Fruit fly (Drosophila melanogaster) whole organism, embryonic: ENCODE data around the gene CG43800.

ENCODE experiments used
- Adf1 ChIP-seq: fragments of 200-800 bp; sonication (Bioruptor generic); IDR thresholded peaks from 2 replicates; pipeline ENCODE4 v1.3.6; 2022; ENCODE audit warnings: missing biosample characterization, missing genetic modification characterization
- Antp ChIP-seq: fragments of 200-800 bp; sonication (Bioruptor generic); optimal IDR thresholded peaks from 3 replicates; lab custom pipeline; 2016; ENCODE audit warnings: missing biosample characterization, missing genetic modification characterization
- Atf3 ChIP-seq: fragments of 200-800 bp; sonication (Bioruptor generic); optimal IDR thresholded peaks from 3 replicates; lab custom pipeline; 2016; ENCODE audit warnings: missing biosample characterization, missing genetic modification characterization
- CG10209 ChIP-seq: fragments of 200-800 bp; sonication (Bioruptor generic); optimal IDR thresholded peaks from 3 replicates; lab custom pipeline; 2017; ENCODE audit warnings: missing biosample characterization, mild to moderate bottlenecking, missing genetic modification characterization, missing genetic modification reagents
- CG1024 ChIP-seq: fragments of 200-800 bp; sonication (Bioruptor generic); IDR thresholded peaks from 2 replicates; pipeline ENCODE4 v1.3.6; 2022; ENCODE audit warnings: missing biosample characterization, missing genetic modification characterization
- CG10366 ChIP-seq: fragments of 200-800 bp; sonication (Bioruptor generic); IDR thresholded peaks from 2 replicates; pipeline ENCODE4 v1.3.6; 2022; ENCODE audit warnings: missing biosample characterization, missing genetic modification characterization
- CG10543 ChIP-seq: fragments of 200-800 bp; sonication (Bioruptor generic); optimal IDR thresholded peaks from 3 replicates; lab custom pipeline; 2017; ENCODE audit warnings: missing biosample characterization, mild to moderate bottlenecking, missing genetic modification characterization, moderate library complexity
- CG12391 ChIP-seq: fragments of 200-800 bp; sonication (Bioruptor generic); optimal IDR thresholded peaks from 3 replicates; lab custom pipeline; 2018; ENCODE audit warnings: missing biosample characterization, mild to moderate bottlenecking, missing genetic modification characterization, moderate library complexity
- CG1603 ChIP-seq: fragments of 200-800 bp; sonication (Bioruptor generic); optimal IDR thresholded peaks from 2 replicates; lab custom pipeline; 2019; ENCODE audit warnings: missing biosample characterization, mild to moderate bottlenecking, missing genetic modification characterization, moderate library complexity
- CG17802 ChIP-seq: fragments of 200-800 bp; sonication (Bioruptor generic); optimal IDR thresholded peaks from 2 replicates; lab custom pipeline; 2018; ENCODE audit warnings: missing biosample characterization, mild to moderate bottlenecking, missing genetic modification characterization, moderate library complexity
- CG17829 ChIP-seq: fragments of 200-800 bp; optimal IDR thresholded peaks from 2 replicates; lab custom pipeline; 2019; ENCODE audit warnings: missing biosample characterization, mild to moderate bottlenecking, missing genetic modification characterization, moderate library complexity
- CG2202 ChIP-seq: fragments of 200-800 bp; sonication (Bioruptor generic); optimal IDR thresholded peaks from 2 replicates; lab custom pipeline; 2018; ENCODE audit warnings: missing biosample characterization, mild to moderate bottlenecking, missing genetic modification characterization
- CG30403 ChIP-seq: fragments of 200-800 bp; sonication (Bioruptor generic); optimal IDR thresholded peaks from 3 replicates; lab custom pipeline; 2016; ENCODE audit warnings: missing biosample characterization, missing genetic modification characterization
- CG4360 ChIP-seq: fragments of 200-800 bp; sonication (Bioruptor generic); IDR thresholded peaks from 2 replicates; pipeline ENCODE4 v1.3.6; 2022; ENCODE audit warnings: missing biosample characterization, missing genetic modification characterization
- CG4820 ChIP-seq: fragments of 200-800 bp; sonication (Bioruptor generic); optimal IDR thresholded peaks from 3 replicates; lab custom pipeline; 2016; ENCODE audit warnings: missing biosample characterization, missing genetic modification characterization
- CG7372 ChIP-seq: fragments of 200-800 bp; sonication (Bioruptor generic); IDR thresholded peaks from 2 replicates; pipeline ENCODE4 v1.3.6; 2022; ENCODE audit warnings: missing biosample characterization, missing genetic modification characterization
- CG8359 ChIP-seq: fragments of 200-800 bp; sonication (Bioruptor generic); optimal IDR thresholded peaks from 2 replicates; lab custom pipeline; 2017; ENCODE audit warnings: missing biosample characterization, mild to moderate bottlenecking, missing genetic modification characterization, borderline replicate concordance
- CG9727 ChIP-seq: fragments of 200-800 bp; sonication (Bioruptor generic); optimal IDR thresholded peaks from 3 replicates; lab custom pipeline; 2017; ENCODE audit warnings: missing biosample characterization, mild to moderate bottlenecking, missing genetic modification characterization
- Dad ChIP-seq: fragments of 200-800 bp; sonication (Bioruptor generic); optimal IDR thresholded peaks from 3 replicates; lab custom pipeline; 2016; ENCODE audit warnings: missing biosample characterization, missing genetic modification characterization
- Deaf1 ChIP-seq: fragments of 200-800 bp; optimal IDR thresholded peaks from 3 replicates; lab custom pipeline; 2019; ENCODE audit warnings: missing biosample characterization, mild to moderate bottlenecking, missing genetic modification characterization, moderate library complexity
- Dek ChIP-seq: fragments of 200-800 bp; sonication (Bioruptor generic); optimal IDR thresholded peaks from 3 replicates; lab custom pipeline; 2019; ENCODE audit warnings: missing biosample characterization, mild to moderate bottlenecking, missing genetic modification characterization, moderate library complexity
- HLH3B ChIP-seq: fragments of 200-800 bp; sonication (Bioruptor generic); IDR thresholded peaks from 2 replicates; pipeline ENCODE4 v1.3.6; 2022; ENCODE audit warnings: missing biosample characterization, missing genetic modification characterization
- NFAT ChIP-seq: fragments of 200-800 bp; sonication (Bioruptor generic); IDR thresholded peaks from 2 replicates; pipeline ENCODE4 v1.3.6; 2022; ENCODE audit warnings: missing biosample characterization, missing genetic modification characterization
- PHDP ChIP-seq: fragments of 200-800 bp; sonication (Bioruptor generic); optimal IDR thresholded peaks from 3 replicates; lab custom pipeline; 2018; ENCODE audit warnings: missing biosample characterization, mild to moderate bottlenecking, missing genetic modification characterization, moderate library complexity
- Sin3A ChIP-seq: fragments of >200 bp; optimal IDR thresholded peaks from 2 replicates; lab custom pipeline; 2018
- Spps ChIP-seq: fragments of 200-800 bp; sonication (Bioruptor generic); optimal IDR thresholded peaks from 2 replicates; lab custom pipeline; 2018; ENCODE audit warnings: missing biosample characterization, mild to moderate bottlenecking, missing genetic modification characterization
- YL-1 ChIP-seq: fragments of 200-800 bp; sonication (Bioruptor generic); optimal IDR thresholded peaks from 3 replicates; lab custom pipeline; 2017; ENCODE audit warnings: missing biosample characterization, mild to moderate bottlenecking, missing genetic modification characterization
- ab ChIP-seq: fragments of 200-800 bp; sonication (Bioruptor generic); optimal IDR thresholded peaks from 2 replicates; lab custom pipeline; 2016; ENCODE audit warnings: missing biosample characterization, missing genetic modification characterization
- abd-A ChIP-seq: fragments of 200-800 bp; sonication (Bioruptor generic); optimal IDR thresholded peaks from 3 replicates; lab custom pipeline; 2019; ENCODE audit warnings: missing biosample characterization, mild to moderate bottlenecking, missing genetic modification characterization, moderate library complexity
- ara ChIP-seq: fragments of 200-800 bp; sonication (Bioruptor generic); IDR thresholded peaks from 2 replicates; pipeline ENCODE4 v1.3.6; 2022; ENCODE audit warnings: missing biosample characterization, missing genetic modification characterization
- az2 ChIP-seq: fragments of 200-800 bp; sonication (Bioruptor generic); optimal IDR thresholded peaks from 3 replicates; lab custom pipeline; 2016; ENCODE audit warnings: missing biosample characterization, missing genetic modification characterization
- br ChIP-seq: fragments of >200 bp; optimal IDR thresholded peaks from 2 replicates; lab custom pipeline; 2017
- cas ChIP-seq: fragments of 200-800 bp; sonication (Bioruptor generic); IDR thresholded peaks from 2 replicates; pipeline ENCODE4 v1.3.6; 2022; ENCODE audit warnings: missing biosample characterization, missing genetic modification characterization
- cg ChIP-seq: fragments of 200-800 bp; sonication (Bioruptor generic); optimal IDR thresholded peaks from 3 replicates; lab custom pipeline; 2019; ENCODE audit warnings: missing biosample characterization, mild to moderate bottlenecking, missing genetic modification characterization, moderate library complexity
- en ChIP-seq: fragments of 200-800 bp; sonication (Bioruptor generic); optimal IDR thresholded peaks from 2 replicates; lab custom pipeline; 2016; ENCODE audit warnings: missing biosample characterization, missing genetic modification characterization
- eve ChIP-seq, 2 experiments: fragments of >200 bp; optimal IDR thresholded peaks; 2 replicates each; lab custom pipeline; 2017; ENCODE audit warnings: missing biosample characterization in 2 of 2, missing genetic modification characterization in 2 of 2
- exex ChIP-seq: fragments of 200-800 bp; sonication (Bioruptor generic); optimal IDR thresholded peaks from 4 replicates; lab custom pipeline; 2018; ENCODE audit warnings: missing biosample characterization, mild to moderate bottlenecking, missing genetic modification characterization, moderate library complexity
- eyg ChIP-seq: fragments of 200-800 bp; sonication (Bioruptor generic); optimal IDR thresholded peaks from 3 replicates; lab custom pipeline; 2016; ENCODE audit warnings: missing biosample characterization, missing genetic modification characterization
- fd102C ChIP-seq: fragments of 200-800 bp; sonication (Bioruptor generic); optimal IDR thresholded peaks from 2 replicates; lab custom pipeline; 2018; ENCODE audit warnings: missing biosample characterization, mild to moderate bottlenecking, missing genetic modification characterization, moderate library complexity
- gem ChIP-seq: fragments of 200-800 bp; sonication (Bioruptor generic); optimal IDR thresholded peaks from 2 replicates; lab custom pipeline; 2019; ENCODE audit warnings: missing biosample characterization, mild to moderate bottlenecking, missing genetic modification characterization, moderate library complexity
- insv ChIP-seq, 2 experiments: fragments of 200-800 bp; sonication (Bioruptor generic); optimal IDR thresholded peaks; 3 replicates each; lab custom pipeline; 2016 to 2018; ENCODE audit warnings: missing biosample characterization in 2 of 2, missing genetic modification characterization in 2 of 2
- kni ChIP-seq: fragments of 200-800 bp; sonication (Bioruptor generic); optimal IDR thresholded peaks from 3 replicates; lab custom pipeline; 2017; ENCODE audit warnings: mild to moderate bottlenecking, missing biosample characterization, missing genetic modification reagents, missing genetic modification characterization
- sisA ChIP-seq: fragments of 200-800 bp; sonication (Bioruptor generic); IDR thresholded peaks from 2 replicates; pipeline ENCODE4 v1.3.6; 2022; ENCODE audit warnings: missing biosample characterization, missing genetic modification characterization
- sqz ChIP-seq: fragments of 200-800 bp; sonication (Bioruptor generic); optimal IDR thresholded peaks from 3 replicates; lab custom pipeline; 2018; ENCODE audit warnings: missing biosample characterization, mild to moderate bottlenecking, missing genetic modification characterization
- sr ChIP-seq: fragments of 200-800 bp; sonication (Bioruptor generic); IDR thresholded peaks from 3 replicates; pipeline ENCODE4 v1.3.6; 2022; ENCODE audit warnings: missing biosample characterization, missing genetic modification characterization
- tap ChIP-seq: fragments of 200-800 bp; optimal IDR thresholded peaks from 3 replicates; lab custom pipeline; 2019; ENCODE audit warnings: missing biosample characterization, mild to moderate bottlenecking, missing genetic modification characterization, moderate library complexity
- tgo ChIP-seq: fragments of 200-800 bp; sonication (Bioruptor generic); IDR thresholded peaks from 3 replicates; pipeline ENCODE4 v1.3.6; 2022; ENCODE audit warnings: missing biosample characterization, missing genetic modification characterization
- tio ChIP-seq: fragments of 200-800 bp; sonication (Bioruptor generic); optimal IDR thresholded peaks from 2 replicates; lab custom pipeline; 2017; ENCODE audit warnings: missing biosample characterization, missing genetic modification characterization, inconsistent platforms
- toy ChIP-seq: fragments of 200-800 bp; sonication (Bioruptor generic); IDR thresholded peaks from 2 replicates; pipeline ENCODE4 v1.3.6; 2022; ENCODE audit warnings: missing biosample characterization, missing genetic modification characterization
- unpg ChIP-seq: fragments of 200-800 bp; sonication (Bioruptor generic); optimal IDR thresholded peaks from 3 replicates; lab custom pipeline; 2018; ENCODE audit warnings: missing biosample characterization, mild to moderate bottlenecking, missing genetic modification characterization, moderate library complexity
- z ChIP-seq: fragments of 200-800 bp; sonication (Bioruptor generic); IDR thresholded peaks from 3 replicates; pipeline ENCODE4 v1.3.6; 2022; ENCODE audit warnings: missing biosample characterization, missing genetic modification characterization
- zf30C ChIP-seq: fragments of 200-800 bp; sonication (Bioruptor generic); optimal IDR thresholded peaks from 3 replicates; lab custom pipeline; 2018; ENCODE audit warnings: missing biosample characterization, mild to moderate bottlenecking, missing genetic modification characterization
- zfh2 ChIP-seq: fragments of 200-800 bp; sonication (Bioruptor generic); optimal IDR thresholded peaks from 2 replicates; lab custom pipeline; 2016; ENCODE audit warnings: missing biosample characterization, missing genetic modification characterization

The CG43800 gene

DNA sequence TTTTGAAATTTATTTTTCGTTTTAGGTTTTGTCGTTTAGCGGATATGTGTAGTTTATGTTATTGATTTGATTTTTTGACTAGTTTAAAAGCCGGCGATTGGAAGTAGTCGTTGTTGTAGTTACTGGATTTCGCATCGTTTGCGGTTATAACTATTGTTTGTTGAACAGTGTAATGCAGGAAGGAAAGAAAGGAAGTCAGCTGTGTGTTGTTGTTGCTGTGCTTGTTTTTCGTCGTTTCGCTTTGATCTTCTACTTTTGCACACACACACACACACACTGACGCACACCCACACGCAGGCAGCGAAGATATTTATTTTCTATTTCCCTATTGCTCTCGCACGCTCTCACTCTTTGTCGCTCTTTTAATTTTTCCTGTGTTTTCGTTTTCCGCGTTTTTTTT, 13.4 kb downstream of the CG43800 start (continued):
- TF ChIP-seq CG10366 (no peak), kni (GFP tag; lab: Kevin White, UChicago) (no peak), CG30403 (GFP tag; lab: Kevin White, UChicago) (no peak), tgo (GFP tag; lab: Robert Waterston, UW) (no peak), insv (GFP tag; optimal IDR thresholded peaks at IDR 0.05; lab: Kevin White, UChicago) (no peak), ara (GFP tag; lab: Robert Waterston, UW) (no peak), tap (tag; lab: Kevin White, UChicago) (no peak), toy (GFP tag; lab: Robert Waterston, UW) (no peak), Dek (tag; lab: Kevin White, UChicago) (no peak), cg (GFP tag; lab: Kevin White, UChicago) (peak; percentile 67), CG7372 (GFP tag; lab: Robert Waterston, UW) (no peak), CG8359 (GFP tag; lab: Kevin White, UChicago) (no peak), gem (tag; lab: Kevin White, UChicago) (peak; percentile 10), CG12391 (tag; lab: Kevin White, UChicago) (peak; percentile 8), CG4820 (GFP tag; lab: Kevin White, UChicago) (no peak), Antp (GFP tag; lab: Kevin White, UChicago) (no peak), CG10209 (GFP tag; lab: Kevin White, UChicago) (no peak), Adf1 (GFP tag; lab: Robert Waterston, UW) (no peak), cas (GFP tag; lab: Robert Waterston, UW) (no peak), Spps (no peak), tio (no peak), sr (peak; percentile 46; the same call in 1 of the 3 replicates), eve (GFP tag; optimal IDR thresholded peaks at IDR 0.05; lab: Kevin White, UChicago) (peak in 1 of 2 experiments; percentile 58), ab (no peak), CG1024 (GFP tag; lab: Robert Waterston, UW) (no peak), unpg (GFP tag; lab: Kevin White, UChicago) (peak; percentile 5), Deaf1 (tag; lab: Kevin White, UChicago) (no peak), CG2202 (tag; lab: Kevin White, UChicago) (no peak), PHDP (no peak), z (no peak), NFAT (GFP tag; lab: Robert Waterston, UW) (no peak), CG10543 (GFP tag; lab: Kevin White, UChicago) (no peak), Atf3 (GFP tag; lab: Kevin White, UChicago) (no peak), en (GFP tag; lab: Kevin White, UChicago) (no peak), Sin3A (lab: Kevin White, UChicago) (no peak), CG17802 (tag; lab: Kevin White, UChicago) (no peak), exex (no peak), CG17829 (no peak), eyg (no peak), YL-1 (GFP tag; lab: Kevin White, UChicago) (no peak), Dad (GFP tag; lab: Kevin White, UChicago) (no peak), abd-A (no peak), sqz (GFP tag; lab: Kevin White, UChicago) (no peak), CG9727 (GFP tag; lab: Kevin White, UChicago) (no peak), br (no peak), sisA (no peak), CG1603 (tag; lab: Kevin White, UChicago) (peak; percentile 1), CG4360 (GFP tag; lab: Robert Waterston, UW) (peak; percentile 73), zfh2 (no peak), fd102C (GFP tag; lab: Kevin White, UChicago) (no peak), zf30C (GFP tag; lab: Kevin White, UChicago) (peak; percentile 60), HLH3B (GFP tag; lab: Robert Waterston, UW) (no peak), az2 (GFP tag; lab: Kevin White, UChicago) (no peak)
